Fruit fly (Drosophila melanogaster): Measurements from ENCODE around the gene Wnt4.

- no peak for TF ChIP-seq CG8478 (optimal IDR thresholded peaks at IDR 0.05)
- no peak for TF ChIP-seq CTCF (optimal IDR thresholded peaks at IDR 0.05)
Observed at dm6 chr2L:7326405-7326804, 49.4 kb upstream of the Wnt4 start.
